Fruit fly (Drosophila melanogaster) whole organism, embryonic: ENCODE data around the gene gish.

Experiments used
- CG10462 ChIP-seq: fragments of 200-800 bp; sonication (Bioruptor generic); optimal IDR thresholded peaks from 2 replicates; lab custom pipeline; 2016; ENCODE audit warnings: missing biosample characterization, missing genetic modification characterization
- CG11723 ChIP-seq: fragments of 200-800 bp; sonication (Bioruptor generic); optimal IDR thresholded peaks from 2 replicates; lab custom pipeline; 2017; ENCODE audit warnings: missing biosample characterization, mild to moderate bottlenecking, missing genetic modification characterization
- CG14441 ChIP-seq: fragments of 200-800 bp; sonication (Bioruptor generic); IDR thresholded peaks from 2 replicates; pipeline ENCODE4 v1.3.6; 2022; ENCODE audit warnings: missing biosample characterization, missing genetic modification characterization
- CG17361 ChIP-seq: fragments of 200-800 bp; sonication (Bioruptor generic); IDR thresholded peaks from 3 replicates; pipeline ENCODE4 v1.3.6; 2022; ENCODE audit warnings: missing biosample characterization, missing genetic modification characterization
- CG18476 ChIP-seq: fragments of 200-800 bp; sonication (Bioruptor generic); optimal IDR thresholded peaks from 2 replicates; lab custom pipeline; 2016; ENCODE audit warnings: missing biosample characterization, mild to moderate bottlenecking, missing genetic modification characterization
- CG2889 ChIP-seq: fragments of 200-800 bp; sonication (Bioruptor generic); IDR thresholded peaks from 3 replicates; pipeline ENCODE4 v1.3.6; 2022; ENCODE audit warnings: missing biosample characterization, missing genetic modification characterization
- CG34224 ChIP-seq: fragments of 200-800 bp; sonication (Bioruptor generic); IDR thresholded peaks from 3 replicates; pipeline ENCODE4 v1.3.6; 2022; ENCODE audit warnings: missing biosample characterization, missing genetic modification characterization; ENCODE audit not compliant: partially characterized antibody
- CG4854 ChIP-seq: fragments of 200-800 bp; sonication (Bioruptor generic); optimal IDR thresholded peaks from 2 replicates; lab custom pipeline; 2016; ENCODE audit warnings: missing biosample characterization, missing genetic modification characterization, inconsistent platforms
- CG5953 ChIP-seq: fragments of 200-800 bp; sonication (Bioruptor generic); IDR thresholded peaks from 2 replicates; pipeline ENCODE4 v1.3.6; 2022; ENCODE audit warnings: missing biosample characterization, missing genetic modification characterization
- CG6254 ChIP-seq: fragments of 200-800 bp; sonication (Bioruptor generic); optimal IDR thresholded peaks from 3 replicates; lab custom pipeline; 2017; ENCODE audit warnings: mild to moderate bottlenecking, missing biosample characterization, missing genetic modification reagents, missing genetic modification characterization
- CG6813 ChIP-seq: fragments of 200-800 bp; sonication (Bioruptor generic); optimal IDR thresholded peaks from 2 replicates; lab custom pipeline; 2017; ENCODE audit warnings: missing biosample characterization, missing genetic modification characterization, mild to moderate bottlenecking, moderate library complexity, missing genetic modification reagents
- CG7556 ChIP-seq: fragments of 200-800 bp; sonication (Bioruptor generic); optimal IDR thresholded peaks from 2 replicates; lab custom pipeline; 2017; ENCODE audit warnings: missing biosample characterization, mild to moderate bottlenecking, missing genetic modification characterization
- CG7745 ChIP-seq: fragments of 200-800 bp; sonication (Bioruptor generic); optimal IDR thresholded peaks from 2 replicates; lab custom pipeline; 2018; ENCODE audit warnings: missing biosample characterization, mild to moderate bottlenecking, missing genetic modification characterization, moderate library complexity
- CG7928 ChIP-seq: fragments of 200-800 bp; sonication (Bioruptor generic); optimal IDR thresholded peaks from 2 replicates; lab custom pipeline; 2017; ENCODE audit warnings: missing biosample characterization, mild to moderate bottlenecking, missing genetic modification characterization
- CG9215 ChIP-seq: fragments of 200-800 bp; sonication (Bioruptor generic); IDR thresholded peaks from 2 replicates; pipeline ENCODE4 v1.3.6; 2022; ENCODE audit warnings: missing biosample characterization, missing genetic modification characterization
- CG9797 ChIP-seq: fragments of 200-800 bp; sonication (Bioruptor generic); optimal IDR thresholded peaks from 3 replicates; lab custom pipeline; 2018; ENCODE audit warnings: missing biosample characterization, mild to moderate bottlenecking, missing genetic modification characterization
- Dek ChIP-seq: fragments of 200-800 bp; sonication (Bioruptor generic); optimal IDR thresholded peaks from 3 replicates; lab custom pipeline; 2019; ENCODE audit warnings: missing biosample characterization, mild to moderate bottlenecking, missing genetic modification characterization, moderate library complexity
- Doc3 ChIP-seq: fragments of 200-800 bp; sonication (Bioruptor generic); IDR thresholded peaks from 3 replicates; pipeline ENCODE4 v1.3.6; 2022; ENCODE audit warnings: missing biosample characterization, missing genetic modification characterization; ENCODE audit not compliant: partially characterized antibody
- Elba2 ChIP-seq: fragments of 200-800 bp; sonication (Bioruptor generic); optimal IDR thresholded peaks from 3 replicates; lab custom pipeline; 2016; ENCODE audit warnings: missing biosample characterization, missing genetic modification characterization
- Ets65A ChIP-seq: fragments of 200-800 bp; sonication (Bioruptor generic); peaks from one replicate; lab custom pipeline; 2016; ENCODE audit warnings: missing biosample characterization, missing genetic modification characterization
- Gsc ChIP-seq: fragments of 200-800 bp; sonication (Bioruptor generic); IDR thresholded peaks from 2 replicates; pipeline ENCODE4 v1.3.6; 2022; ENCODE audit warnings: missing biosample characterization, missing genetic modification characterization
- HLH3B ChIP-seq: fragments of 200-800 bp; sonication (Bioruptor generic); IDR thresholded peaks from 2 replicates; pipeline ENCODE4 v1.3.6; 2022; ENCODE audit warnings: missing biosample characterization, missing genetic modification characterization
- HLH54F ChIP-seq: fragments of 200-800 bp; sonication (Bioruptor generic); optimal IDR thresholded peaks from 3 replicates; lab custom pipeline; 2016; ENCODE audit warnings: missing biosample characterization, missing genetic modification characterization
- HmgD ChIP-seq: fragments of 200-800 bp; sonication (Bioruptor generic); optimal IDR thresholded peaks from 3 replicates; lab custom pipeline; 2016; ENCODE audit warnings: missing biosample characterization, missing genetic modification characterization
- Hmr ChIP-seq: fragments of 200-800 bp; sonication (Bioruptor generic); optimal IDR thresholded peaks from 3 replicates; lab custom pipeline; 2017; ENCODE audit warnings: mild to moderate bottlenecking, missing biosample characterization, missing genetic modification reagents, missing genetic modification characterization
- Hr39 ChIP-seq: fragments of >200 bp; optimal IDR thresholded peaks from 2 replicates; lab custom pipeline; 2017
- Lhr ChIP-seq: fragments of 200-800 bp; sonication (Bioruptor generic); optimal IDR thresholded peaks from 3 replicates; lab custom pipeline; 2017; ENCODE audit warnings: mild to moderate bottlenecking, missing biosample characterization, missing genetic modification reagents, missing genetic modification characterization
- NFAT ChIP-seq: fragments of 200-800 bp; sonication (Bioruptor generic); IDR thresholded peaks from 2 replicates; pipeline ENCODE4 v1.3.6; 2022; ENCODE audit warnings: missing biosample characterization, missing genetic modification characterization
- Nf-YC ChIP-seq: fragments of 200-800 bp; optimal IDR thresholded peaks from 3 replicates; lab custom pipeline; 2019; ENCODE audit warnings: missing biosample characterization, mild to moderate bottlenecking, missing genetic modification characterization, moderate library complexity
- Optix ChIP-seq: fragments of 200-800 bp; sonication (Bioruptor generic); IDR thresholded peaks from 3 replicates; pipeline ENCODE4 v1.3.6; 2022; ENCODE audit warnings: missing biosample characterization, missing genetic modification characterization
- Sin3A ChIP-seq: fragments of >200 bp; optimal IDR thresholded peaks from 2 replicates; lab custom pipeline; 2018
- Sox102F ChIP-seq: fragments of 200-800 bp; sonication (Bioruptor generic); optimal IDR thresholded peaks from 2 replicates; lab custom pipeline; 2018; ENCODE audit warnings: missing biosample characterization, mild to moderate bottlenecking, missing genetic modification characterization, moderate library complexity
- Usf ChIP-seq: fragments of 200-800 bp; sonication (Bioruptor generic); optimal IDR thresholded peaks from 2 replicates; lab custom pipeline; 2017; ENCODE audit warnings: missing genotype, missing biosample characterization, missing genetic modification characterization
- Xrp1 ChIP-seq: fragments of 200-800 bp; sonication (Bioruptor generic); IDR thresholded peaks from 2 replicates; pipeline ENCODE4 v1.3.6; 2022; ENCODE audit warnings: missing biosample characterization, missing genetic modification characterization
- amos ChIP-seq: fragments of 200-800 bp; sonication (Bioruptor generic); IDR thresholded peaks from 2 replicates; pipeline ENCODE4 v1.3.6; 2022; ENCODE audit warnings: missing biosample characterization, missing genetic modification characterization; ENCODE audit not compliant: partially characterized antibody
- ase ChIP-seq: fragments of 200-800 bp; sonication (Bioruptor generic); IDR thresholded peaks from 3 replicates; pipeline ENCODE4 v1.3.6; 2022; ENCODE audit warnings: missing biosample characterization, missing genetic modification characterization
- crp ChIP-seq, 2 experiments: fragments of 200-800 bp; sonication (Bioruptor generic); optimal IDR thresholded peaks; 2 replicates in 1 of 2; 3 replicates in 1 of 2; lab custom pipeline; 2017; ENCODE audit warnings: missing biosample characterization in 2 of 2, missing genetic modification characterization in 2 of 2, mild to moderate bottlenecking in 1 of 2, moderate library complexity in 1 of 2
- dimm ChIP-seq: fragments of 200-800 bp; sonication (Bioruptor generic); IDR thresholded peaks from 2 replicates; pipeline ENCODE4 v1.3.6; 2022; ENCODE audit warnings: missing biosample characterization, missing genetic modification characterization
- dpn ChIP-seq, 2 experiments: fragments of 200-800 bp; sonication (Bioruptor generic); optimal IDR thresholded peaks; 3 replicates each; lab custom pipeline; 2016; ENCODE audit warnings: missing biosample characterization in 2 of 2, missing genetic modification characterization in 2 of 2
- exex ChIP-seq: fragments of 200-800 bp; sonication (Bioruptor generic); optimal IDR thresholded peaks from 4 replicates; lab custom pipeline; 2018; ENCODE audit warnings: missing biosample characterization, mild to moderate bottlenecking, missing genetic modification characterization, moderate library complexity
- grau ChIP-seq: fragments of 200-800 bp; optimal IDR thresholded peaks from 3 replicates; lab custom pipeline; 2019; ENCODE audit warnings: missing biosample characterization, mild to moderate bottlenecking, missing genetic modification characterization, moderate library complexity
- knrl ChIP-seq: fragments of 200-800 bp; sonication (Bioruptor generic); IDR thresholded peaks from 3 replicates; pipeline ENCODE4 v1.3.6; 2022; ENCODE audit warnings: missing biosample characterization, missing genetic modification characterization; ENCODE audit not compliant: partially characterized antibody
- lilli ChIP-seq: fragments of 200-800 bp; sonication (Bioruptor generic); optimal IDR thresholded peaks from 3 replicates; lab custom pipeline; 2016; ENCODE audit warnings: missing biosample characterization, missing genetic modification characterization
- mirr ChIP-seq: fragments of 200-800 bp; sonication (Bioruptor generic); optimal IDR thresholded peaks from 3 replicates; lab custom pipeline; 2018; ENCODE audit warnings: missing biosample characterization, mild to moderate bottlenecking, missing genetic modification characterization
- peb ChIP-seq: fragments of 200-800 bp; sonication (Bioruptor generic); IDR thresholded peaks from 2 replicates; pipeline ENCODE4 v1.3.6; 2022; ENCODE audit warnings: missing biosample characterization, missing genetic modification characterization
- pfk ChIP-seq: fragments of 200-800 bp; sonication (Bioruptor generic); optimal IDR thresholded peaks from 2 replicates; lab custom pipeline; 2018; ENCODE audit warnings: missing biosample characterization, mild to moderate bottlenecking, missing genetic modification characterization, moderate library complexity
- sc ChIP-seq, 3 experiments: fragments of >200 bp in 2 of 3; fragments of 200-800 bp in 1 of 3; sonication (Bioruptor generic) in 1 of 3; optimal IDR thresholded peaks; 2 replicates in 2 of 3; 3 replicates in 1 of 3; lab custom pipeline; 2017; ENCODE audit warnings: mild to moderate bottlenecking in 1 of 3, missing biosample characterization in 1 of 3, missing genetic modification characterization in 1 of 3, missing genetic modification reagents in 1 of 3
- schlank ChIP-seq: fragments of 200-800 bp; sonication (Bioruptor generic); optimal IDR thresholded peaks from 2 replicates; lab custom pipeline; 2018; ENCODE audit warnings: missing biosample characterization, mild to moderate bottlenecking, missing genetic modification characterization
- scrt ChIP-seq: fragments of 200-800 bp; sonication (Bioruptor generic); optimal IDR thresholded peaks from 2 replicates; lab custom pipeline; 2018; ENCODE audit warnings: missing biosample characterization, mild to moderate bottlenecking, missing genetic modification characterization, moderate library complexity
- sob ChIP-seq: fragments of 200-800 bp; sonication (Bioruptor generic); IDR thresholded peaks from 2 replicates; pipeline ENCODE4 v1.3.6; 2022; ENCODE audit warnings: missing biosample characterization, missing genetic modification characterization

gish gene

DNA sequence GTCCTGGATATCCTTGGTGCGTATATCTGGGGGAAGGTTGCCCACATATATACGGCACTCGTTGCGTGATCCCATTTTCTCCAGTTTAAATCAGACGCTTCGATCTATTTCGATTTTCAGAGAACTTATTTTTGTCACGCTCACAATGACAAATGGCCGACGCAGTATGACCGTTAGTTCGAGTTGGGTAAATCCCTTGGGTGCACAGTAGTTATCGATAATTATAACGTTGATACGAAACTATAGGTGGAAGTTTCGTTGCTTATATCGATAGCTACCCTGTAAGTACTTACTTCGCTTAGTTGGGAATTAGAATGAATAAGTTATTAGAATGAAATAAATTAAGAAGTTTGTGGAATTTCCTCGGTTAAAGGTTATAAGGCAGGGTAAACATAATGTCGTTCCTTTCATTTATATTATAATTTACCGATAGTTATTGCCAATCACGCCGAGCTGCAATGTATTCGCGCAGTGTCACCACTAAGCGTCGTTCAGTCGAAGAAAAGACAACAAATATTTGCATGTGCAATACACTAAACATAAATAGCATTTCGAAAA is 69.6 kb downstream of the gish start, which contains the start of the genes SF2 and pad (continued):
- TF ChIP-seq HLH54F: peak; percentile 87
- peak; percentile 63 for TF ChIP-seq CG7556 (GFP tag; lab: Kevin White, UChicago)
- peak; percentile 89 for TF ChIP-seq CG9797
- TF ChIP-seq CG10462 (GFP tag; lab: Kevin White, UChicago): peak; percentile 70
- TF ChIP-seq peb (GFP tag; lab: Robert Waterston, UW): no peak
- TF ChIP-seq crp (GFP tag; optimal IDR thresholded peaks at IDR 0.05; lab: Kevin White, UChicago): peak in 1 of 2 experiments; percentile 51
- TF ChIP-seq sc (optimal IDR thresholded peaks at IDR 0.05; lab: Kevin White, UChicago): no peak
- peak; percentile 34 for TF ChIP-seq sc (GFP tag; optimal IDR thresholded peaks at IDR 0.05; lab: Kevin White, UChicago)
- TF ChIP-seq Nf-YC: peak; percentile 80
- peak; percentile 60 for TF ChIP-seq CG4854
- TF ChIP-seq Ets65A (GFP tag; lab: Kevin White, UChicago): peak; percentile 96
- peak; percentile 21 for TF ChIP-seq pfk
- peak; percentile 68 for TF ChIP-seq NFAT (GFP tag; lab: Robert Waterston, UW)
- TF ChIP-seq Gsc (GFP tag; lab: Robert Waterston, UW): no peak
- TF ChIP-seq CG5953 (GFP tag; lab: Robert Waterston, UW): no peak
- TF ChIP-seq grau: peak; percentile 84
- TF ChIP-seq sob (GFP tag; lab: Robert Waterston, UW): peak; percentile 85
- TF ChIP-seq Dek (tag; lab: Kevin White, UChicago): peak; percentile 68
- peak; percentile 84 for TF ChIP-seq CG9215
- no peak for TF ChIP-seq Hr39 (lab: Kevin White, UChicago)
- peak; percentile 89 for TF ChIP-seq CG17361 (GFP tag; lab: Robert Waterston, UW)
- no peak for TF ChIP-seq dimm (GFP tag; lab: Robert Waterston, UW)
- TF ChIP-seq Doc3 (GFP tag; lab: Robert Waterston, UW): peak; percentile 95
- no peak for TF ChIP-seq Sox102F (GFP tag; lab: Kevin White, UChicago)
- TF ChIP-seq schlank: peak; percentile 30
- peak; percentile 54 for TF ChIP-seq CG11723 (GFP tag; lab: Kevin White, UChicago)
- peak; percentile 78 to 82 for TF ChIP-seq dpn (GFP tag; optimal IDR thresholded peaks at IDR 0.05; lab: Kevin White, UChicago)
- TF ChIP-seq Sin3A (lab: Kevin White, UChicago): peak; percentile 96
- no peak for TF ChIP-seq HmgD
- TF ChIP-seq Optix (GFP tag; lab: Robert Waterston, UW): 0 out of 3 replicates have a peak, but pooled peaks have one; percentile 33
- TF ChIP-seq CG18476 (GFP tag; lab: Kevin White, UChicago): peak; percentile 64
- TF ChIP-seq lilli: peak; percentile 91
- peak; percentile 70 for TF ChIP-seq CG14441
- peak; percentile 56 for TF ChIP-seq scrt (GFP tag; lab: Kevin White, UChicago)
- peak; percentile 52 for TF ChIP-seq Lhr (GFP tag; lab: Kevin White, UChicago)
- peak; percentile 62 for TF ChIP-seq HLH3B
- TF ChIP-seq CG6254 (GFP tag; lab: Kevin White, UChicago): peak; percentile 41
- TF ChIP-seq Elba2: peak; percentile 37
- TF ChIP-seq Hmr: peak; percentile 79
- TF ChIP-seq CG7928 (GFP tag; lab: Kevin White, UChicago): no peak
- TF ChIP-seq knrl (GFP tag; lab: Robert Waterston, UW): peak; percentile 98
- TF ChIP-seq exex: peak; percentile 52
- peak; percentile 88 for TF ChIP-seq amos (GFP tag; lab: Robert Waterston, UW)
- peak; percentile 56; the same call in 1 of the 2 replicates for TF ChIP-seq Xrp1 (GFP tag; lab: Robert Waterston, UW)
- no peak for TF ChIP-seq CG7745 (tag; lab: Kevin White, UChicago)
- peak; percentile 55 for TF ChIP-seq Usf (GFP tag; lab: Kevin White, UChicago)
- peak; percentile 28 for TF ChIP-seq CG6813 (GFP tag; lab: Kevin White, UChicago)
- TF ChIP-seq ase: peak; percentile 59; the same call in 1 of the 3 replicates
- peak; percentile 92 for TF ChIP-seq CG34224 (GFP tag; lab: Robert Waterston, UW)
- peak; percentile 38; the same call in 1 of the 3 replicates for TF ChIP-seq CG2889 (GFP tag; lab: Robert Waterston, UW)
- peak; percentile 18 for TF ChIP-seq mirr
